Worm (Caenorhabditis elegans): ENCODE data around the gene F47C12.13.
A peak's percentile ranks its signal among the peaks of the same experiment; 100 is the strongest.

The F47C12.13 gene

ce11 chrIV:3988638-3989152, 5.5 kb downstream of the F47C12.13 start, which contains the start of gene clec-78 (continued):
- TF ChIP-seq blmp-1 (tag; optimal IDR thresholded peaks at IDR 0.05) (no peak), aha-1 (tag; optimal IDR thresholded peaks at IDR 0.05) (no peak), zag-1 (tag; optimal IDR thresholded peaks at IDR 0.05) (no peak), elt-2 (tag; optimal IDR thresholded peaks at IDR 0.05) (peak; percentile 100), ztf-4 (tag; optimal IDR thresholded peaks at IDR 0.05) (no peak), dpl-1 (GFP tag; optimal IDR thresholded peaks at IDR 0.05) (no peak), skn-1 (tag; optimal IDR thresholded peaks at IDR 0.05) (no peak), tlp-1 (tag; optimal IDR thresholded peaks at IDR 0.05) (peak; percentile 87), nhr-71 (tag; optimal IDR thresholded peaks at IDR 0.05) (no peak), hlh-17 (GFP tag; optimal IDR thresholded peaks at IDR 0.05; ENCODE audit: borderline replicate concordance) (no peak), nhr-76 (tag; optimal IDR thresholded peaks at IDR 0.05) (no peak), pax-3 (tag; optimal IDR thresholded peaks at IDR 0.05) (peak; percentile 67), nhr-77 (tag; optimal IDR thresholded peaks at IDR 0.05) (no peak), sptf-1 (tag; optimal IDR thresholded peaks at IDR 0.05) (no peak), elt-3 (tag; optimal IDR thresholded peaks at IDR 0.05) (no peak), nhr-20 (tag; optimal IDR thresholded peaks at IDR 0.05) (no peak), swsn-7 (tag; optimal IDR thresholded peaks at IDR 0.05) (no peak), mab-9 (GFP tag; IDR thresholded peaks at IDR 0.05) (no peak), nhr-237 (tag; optimal IDR thresholded peaks at IDR 0.05) (no peak), C16A3.4 (tag; optimal IDR thresholded peaks at IDR 0.05) (no peak), mdl-1 (tag; optimal IDR thresholded peaks at IDR 0.05) (peak in 1 of 2 experiments; percentile 45), pag-3 (tag; optimal IDR thresholded peaks at IDR 0.05; ENCODE audit: borderline replicate concordance, insufficient read depth) (no peak), grh-1 (GFP tag; IDR thresholded peaks at IDR 0.05) (no peak), ceh-8 (GFP tag; optimal IDR thresholded peaks at IDR 0.05) (no peak)

- TF ChIP-seq nhr-77 (tag; optimal IDR thresholded peaks at IDR 0.05), result no peak
- no peak for TF ChIP-seq sox-4 (tag; optimal IDR thresholded peaks at IDR 0.05)
- no peak for TF ChIP-seq fkh-8 (tag; optimal IDR thresholded peaks at IDR 0.05)
- no peak for TF ChIP-seq zip-4 (GFP tag; optimal IDR thresholded peaks at IDR 0.05)
- TF ChIP-seq nhr-84 (tag; optimal IDR thresholded peaks at IDR 0.05), result no peak
- no peak for TF ChIP-seq dpl-1 (GFP tag; optimal IDR thresholded peaks at IDR 0.05)
- TF ChIP-seq nhr-85 (tag), result no peak
- TF ChIP-seq efl-3 (GFP tag; optimal IDR thresholded peaks at IDR 0.05), result no peak
- TF ChIP-seq snpc-4 (tag; optimal IDR thresholded peaks at IDR 0.05), result no peak
- TF ChIP-seq blmp-1 (tag; optimal IDR thresholded peaks at IDR 0.05), result no peak
- TF ChIP-seq nhr-11 (tag; optimal IDR thresholded peaks at IDR 0.05), result no peak
- TF ChIP-seq ceh-63 (GFP tag; optimal IDR thresholded peaks at IDR 0.05), result no peak
- TF ChIP-seq rnt-1 (tag; optimal IDR thresholded peaks at IDR 0.05), result no peak
- no peak for TF ChIP-seq fkh-4 (tag; optimal IDR thresholded peaks at IDR 0.05; ENCODE audit: borderline replicate concordance)
- TF ChIP-seq irx-1 (tag; optimal IDR thresholded peaks at IDR 0.05), result no peak
- TF ChIP-seq xbp-1 (tag; optimal IDR thresholded peaks at IDR 0.05), result no peak
- no peak for TF ChIP-seq vab-15 (tag; optimal IDR thresholded peaks at IDR 0.05)
- no peak for TF ChIP-seq lin-39 (tag; optimal IDR thresholded peaks at IDR 0.05)
- TF ChIP-seq sup-37 (GFP tag; optimal IDR thresholded peaks at IDR 0.05), result no peak
Measured at ce11 chrIV:3988132-3988531, 6.1 kb downstream of the F47C12.13 start.

- no peak for TF ChIP-seq nhr-77 (tag; optimal IDR thresholded peaks at IDR 0.05)
- no peak for TF ChIP-seq ceh-82 (tag; optimal IDR thresholded peaks at IDR 0.05)
- no peak for TF ChIP-seq ets-5 (GFP tag; IDR thresholded peaks at IDR 0.05)
- TF ChIP-seq blmp-1 (tag; optimal IDR thresholded peaks at IDR 0.05), result no peak
- TF ChIP-seq nhr-71 (tag; optimal IDR thresholded peaks at IDR 0.05), result no peak
- TF ChIP-seq unc-86 (tag; optimal IDR thresholded peaks at IDR 0.05), result no peak
- TF ChIP-seq lir-3 (tag; optimal IDR thresholded peaks at IDR 0.05; ENCODE audit: poor library complexity), result no peak
- TF ChIP-seq nhr-84 (tag; optimal IDR thresholded peaks at IDR 0.05), result no peak
- no peak for TF ChIP-seq lin-14 (GFP tag; optimal IDR thresholded peaks at IDR 0.05)
- TF ChIP-seq snpc-4 (tag; optimal IDR thresholded peaks at IDR 0.05), result no peak
- TF ChIP-seq nhr-11 (tag; optimal IDR thresholded peaks at IDR 0.05), result no peak
- no peak for TF ChIP-seq skn-1 (tag; optimal IDR thresholded peaks at IDR 0.05)
- TF ChIP-seq dsc-1 (tag; optimal IDR thresholded peaks at IDR 0.05), result no peak
- TF ChIP-seq isw-1 (GFP tag; IDR thresholded peaks at IDR 0.05), result no peak
- no peak for TF ChIP-seq lin-39 (tag; optimal IDR thresholded peaks at IDR 0.05)
Measured at ce11 chrIV:3981601-3982000, 12.6 kb downstream of the F47C12.13 start, which contains the start of gene srh-223. Gene srh-223, plus strand, starts transcription at chrIV:3981901.

Measured in whole organism, L1 larva.